Worm (Caenorhabditis elegans) whole organism, late embryonic: Measurements from ENCODE around the gene dod-22.

Experiments used
- F13H6.1 ChIP-seq: sonication (generic microtip); optimal IDR thresholded peaks from 2 replicates; lab custom pipeline; 2016; ENCODE audit warnings: missing genetic modification characterization, missing compliant biosample characterization
- K09A11.1 ChIP-seq: sonication (generic microtip); optimal IDR thresholded peaks from 2 replicates; lab custom pipeline; 2017; ENCODE audit warnings: antibody characterized with exemption, mild to moderate bottlenecking, missing genetic modification characterization, missing compliant biosample characterization; ENCODE audit not compliant: insufficient read depth
- T23F11.4 ChIP-seq: fragments of 200-800 bp; sonication (Bioruptor generic); optimal IDR thresholded peaks from 2 replicates; lab custom pipeline; 2018; ENCODE audit warnings: mild to moderate bottlenecking, missing genetic modification characterization, missing compliant biosample characterization
- Y22D7AL.16 ChIP-seq: sonication (generic microtip); optimal IDR thresholded peaks from 2 replicates; lab custom pipeline; 2016; ENCODE audit warnings: missing genetic modification characterization, missing compliant biosample characterization
- ahr-1 ChIP-seq: sonication (generic microtip); optimal IDR thresholded peaks from 2 replicates; lab custom pipeline; 2016; ENCODE audit warnings: missing genetic modification characterization, missing compliant biosample characterization
- ama-1 ChIP-seq: fragments of 150-350 bp; optimal IDR thresholded peaks from 2 replicates; lab custom pipeline; 2014
- ceh-19 ChIP-seq: fragments of 200-800 bp; sonication (Bioruptor generic); optimal IDR thresholded peaks from 2 replicates; lab custom pipeline; 2018; ENCODE audit warnings: mild to moderate bottlenecking, missing genetic modification characterization, missing compliant biosample characterization
- ceh-2 ChIP-seq: sonication (generic microtip); optimal IDR thresholded peaks from 2 replicates; lab custom pipeline; 2016; ENCODE audit warnings: missing genotype, missing genetic modification characterization, missing compliant biosample characterization
- ceh-22 ChIP-seq: sonication (generic microtip); optimal IDR thresholded peaks from 2 replicates; lab custom pipeline; 2017; ENCODE audit warnings: missing biosample characterization, missing genetic modification characterization
- ceh-31 ChIP-seq: sonication (generic microtip); optimal IDR thresholded peaks from 2 replicates; lab custom pipeline; 2016; ENCODE audit warnings: missing genetic modification characterization, missing compliant biosample characterization
- ceh-45 ChIP-seq: fragments of 200-800 bp; sonication (Bioruptor generic); IDR thresholded peaks from 2 replicates; pipeline ENCODE4 v1.3.6; 2022; ENCODE audit warnings: missing genetic modification reagents, missing genetic modification characterization, missing compliant biosample characterization
- ceh-9 ChIP-seq: sonication (generic microtip); optimal IDR thresholded peaks from 2 replicates; lab custom pipeline; 2016; ENCODE audit warnings: mild to moderate bottlenecking, missing genetic modification characterization, inconsistent platforms, missing compliant biosample characterization
- che-1 ChIP-seq: sonication (generic microtip); optimal IDR thresholded peaks from 2 replicates; lab custom pipeline; 2016; ENCODE audit warnings: mild to moderate bottlenecking, missing genetic modification characterization, missing compliant biosample characterization
- elt-2 ChIP-seq: sonication (generic microtip); optimal IDR thresholded peaks from 2 replicates; lab custom pipeline; 2016; ENCODE audit warnings: missing genetic modification reagents, missing genetic modification characterization, missing compliant biosample characterization
- fax-1 ChIP-seq: sonication (generic microtip); optimal IDR thresholded peaks from 2 replicates; lab custom pipeline; 2016; ENCODE audit warnings: missing genotype, missing genetic modification characterization, missing compliant biosample characterization
- hlh-13 ChIP-seq: fragments of 200-800 bp; sonication (Bioruptor generic); optimal IDR thresholded peaks from 2 replicates; lab custom pipeline; 2018; ENCODE audit warnings: mild to moderate bottlenecking, missing genetic modification characterization, missing compliant biosample characterization
- hlh-30 ChIP-seq: sonication (generic microtip); optimal IDR thresholded peaks from 2 replicates; lab custom pipeline; 2017; ENCODE audit warnings: antibody characterized with exemption, missing genetic modification characterization, missing compliant biosample characterization; ENCODE audit not compliant: insufficient read depth
- hlh-8 ChIP-seq: sonication (generic microtip); optimal IDR thresholded peaks from 2 replicates; lab custom pipeline; 2016; ENCODE audit warnings: missing genotype, missing genetic modification characterization, missing compliant biosample characterization
- mec-3 ChIP-seq: sonication (generic microtip); optimal IDR thresholded peaks from 2 replicates; lab custom pipeline; 2016; ENCODE audit warnings: borderline replicate concordance, missing genetic modification characterization, missing compliant biosample characterization
- nhr-11 ChIP-seq: fragments of 150-350 bp; optimal IDR thresholded peaks from 2 replicates; lab custom pipeline; 2014; ENCODE audit warnings: missing biosample characterization, missing genetic modification characterization
- nhr-232 ChIP-seq: sonication (generic microtip); optimal IDR thresholded peaks from 2 replicates; lab custom pipeline; 2016; ENCODE audit warnings: missing genetic modification characterization, missing compliant biosample characterization
- pat-9 ChIP-seq: fragments of 200-800 bp; sonication (Bioruptor generic); optimal IDR thresholded peaks from 2 replicates; lab custom pipeline; 2018; ENCODE audit warnings: mild to moderate bottlenecking, missing genetic modification characterization, moderate library complexity, missing compliant biosample characterization
- pax-1 ChIP-seq: fragments of 150-350 bp; optimal IDR thresholded peaks from 2 replicates; lab custom pipeline; 2014; ENCODE audit warnings: missing biosample characterization, missing genetic modification characterization
- pros-1 ChIP-seq: fragments of 150-350 bp; optimal IDR thresholded peaks from 2 replicates; lab custom pipeline; 2014; ENCODE audit warnings: missing biosample characterization, missing genetic modification reagents, missing genetic modification characterization
- ref-2 ChIP-seq: sonication (generic microtip); optimal IDR thresholded peaks from 2 replicates; lab custom pipeline; 2016; ENCODE audit warnings: missing genetic modification characterization, missing compliant biosample characterization
- sdc-2 ChIP-seq: sonication (generic microtip); optimal IDR thresholded peaks from 2 replicates; lab custom pipeline; 2016; ENCODE audit warnings: missing genotype, missing genetic modification characterization, missing compliant biosample characterization
- sox-2 ChIP-seq: fragments of 200-800 bp; sonication (Bioruptor generic); IDR thresholded peaks from 2 replicates; pipeline ENCODE4 v1.3.6; 2022; ENCODE audit warnings: missing genetic modification reagents, missing genetic modification characterization, missing compliant biosample characterization
- syd-9 ChIP-seq: sonication (generic microtip); optimal IDR thresholded peaks from 2 replicates; lab custom pipeline; 2016; ENCODE audit warnings: mild to moderate bottlenecking, missing genetic modification characterization, moderate library complexity, missing compliant biosample characterization
- unc-42 ChIP-seq: sonication (generic microtip); optimal IDR thresholded peaks from 2 replicates; lab custom pipeline; 2016; ENCODE audit warnings: missing genotype, missing genetic modification characterization, missing compliant biosample characterization
- unc-55 ChIP-seq: sonication (generic microtip); optimal IDR thresholded peaks from 2 replicates; lab custom pipeline; 2017; ENCODE audit warnings: missing biosample characterization, missing genetic modification reagents, missing genetic modification characterization
- zip-5 ChIP-seq: sonication (generic microtip); optimal IDR thresholded peaks from 2 replicates; lab custom pipeline; 2016; ENCODE audit warnings: missing genetic modification characterization, missing compliant biosample characterization

dod-22 gene

ce11 chrIV:12999087-12999486, 33.9 kb downstream of the dod-22 start:
- TF ChIP-seq ceh-22 (tag; lab: Kevin White, UChicago) (peak; percentile 63), pax-1 (peak; percentile 17), hlh-13 (GFP tag; lab: Kevin White, UChicago) (no peak), ceh-2 (tag; lab: Kevin White, UChicago) (peak; percentile 30)

ce11 chrIV:13008405-13009208, 43.4 kb downstream of the dod-22 start, which contains the start of gene mbk-2:
Gene mbk-2, plus strand, starts transcription at chrIV:13009158.
- TF ChIP-seq ceh-22 (tag; lab: Kevin White, UChicago) (no peak), sdc-2 (tag; lab: Kevin White, UChicago) (no peak), mec-3 (no peak), elt-2 (tag; lab: Kevin White, UChicago) (peak; percentile 53)
- TF ChIP-seq, all 69 proteins: peak for 1

- no peak for TF ChIP-seq ceh-45 (GFP tag; lab: Robert Waterston, UW)
- no peak for TF ChIP-seq sox-2 (GFP tag; lab: Robert Waterston, UW)
- TF ChIP-seq pat-9 (tag; lab: Kevin White, UChicago) = no peak
- no peak for TF ChIP-seq ceh-9 (tag; lab: Kevin White, UChicago)
- TF ChIP-seq sdc-2 (tag; lab: Kevin White, UChicago) = no peak
- no peak for TF ChIP-seq zip-5
- no peak for TF ChIP-seq hlh-13 (GFP tag; lab: Kevin White, UChicago)
- no peak for TF ChIP-seq syd-9
- TF ChIP-seq hlh-30 = no peak
- no peak for TF ChIP-seq ceh-19
- TF ChIP-seq hlh-8 = no peak
- TF ChIP-seq F13H6.1 (tag; lab: Kevin White, UChicago) = no peak
- no peak for TF ChIP-seq nhr-232 (tag; lab: Kevin White, UChicago)
- no peak for TF ChIP-seq Y22D7AL.16
- TF ChIP-seq mec-3 = no peak
These were observed 44.3 kb downstream of the dod-22 start for ce11 chrIV:13009507-13009906.

ce11 chrIV:13013231-13013630, 48.1 kb downstream of the dod-22 start:
- TF ChIP-seq unc-42 = no peak
- TF ChIP-seq ceh-31 (tag; lab: Kevin White, UChicago) = peak; percentile 67
- TF ChIP-seq pros-1 (tag; lab: Kevin White, UChicago) = peak; percentile 37

ce11 chrIV:13013711-13014341, 48.7 kb downstream of the dod-22 start:
- TF ChIP-seq unc-55 (GFP tag; lab: Kevin White, UChicago) (no peak), K09A11.1 (tag; lab: Kevin White, UChicago) (no peak), fax-1 (tag; lab: Kevin White, UChicago) (no peak), ceh-9 (tag; lab: Kevin White, UChicago) (no peak), sdc-2 (tag; lab: Kevin White, UChicago) (no peak), T23F11.4 (GFP tag; lab: Kevin White, UChicago) (no peak), ahr-1 (tag; lab: Kevin White, UChicago) (no peak), che-1 (tag; lab: Kevin White, UChicago) (no peak), Y22D7AL.16 (no peak), ref-2 (tag; lab: Kevin White, UChicago) (no peak), nhr-11 (tag; lab: Kevin White, UChicago) (no peak), ama-1 (lab: Kevin White, UChicago) (no peak)
- TF ChIP-seq, all 69 proteins: peak for 0
